Worm (Caenorhabditis elegans) whole organism, L4 larva: ENCODE results near the gene haao-1.

Source experiments
- dve-1 ChIP-seq: sonication (generic microtip); optimal IDR thresholded peaks from 2 replicates; lab custom pipeline; 2017; ENCODE audit warnings: antibody characterized with exemption, mild to moderate bottlenecking, missing genetic modification characterization, missing compliant biosample characterization; ENCODE audit not compliant: insufficient read depth
- nhr-11 ChIP-seq: fragments of 150-350 bp; optimal IDR thresholded peaks from 2 replicates; lab custom pipeline; 2014; ENCODE audit warnings: missing biosample characterization, missing genetic modification characterization
- skn-1 ChIP-seq: fragments of 150-350 bp; optimal IDR thresholded peaks from 2 replicates; lab custom pipeline; 2014; ENCODE audit warnings: missing biosample characterization, missing genetic modification characterization

ce11 chrV:9500826-9501451, 3.8 kb upstream of the haao-1 start, which contains the start of gene swt-5:
- TF ChIP-seq skn-1 (tag; lab: Kevin White, UChicago) (no peak), dve-1 (tag; lab: Kevin White, UChicago) (no peak), nhr-11 (tag; lab: Kevin White, UChicago) (no peak)
